Fruit fly (Drosophila melanogaster) S2 (cell line): ENCODE data around the gene CG11437.

Experiments used
- CG8478 ChIP-seq: fragments of >200 bp; optimal IDR thresholded peaks from 2 replicates; lab custom pipeline; 2018
- CTCF ChIP-seq, 2 experiments: fragments of >200 bp; optimal IDR thresholded peaks; 2 replicates each; lab custom pipeline; 2018

- TF ChIP-seq CTCF (optimal IDR thresholded peaks at IDR 0.05; lab: Kevin White, UChicago), result no peak
- TF ChIP-seq CG8478 (lab: Kevin White, UChicago), result no peak
These were observed 47.9 kb upstream of the CG11437 start for dm6 chr3L:22420603-22421308.
